Worm (Caenorhabditis elegans) whole organism, L4/young adult: ENCODE data around the gene T25D10.4.

Source experiments
- dao-5 ChIP-seq: sonication (generic microtip); optimal IDR thresholded peaks from 2 replicates; lab custom pipeline; 2016; ENCODE audit warnings: missing genotype, missing genetic modification characterization, moderate library complexity, missing compliant biosample characterization
- him-1 ChIP-seq: sonication (generic microtip); optimal IDR thresholded peaks from 2 replicates; lab custom pipeline; 2016; ENCODE audit warnings: missing genotype, missing genetic modification reagents, missing genetic modification characterization, missing compliant biosample characterization

DNA sequence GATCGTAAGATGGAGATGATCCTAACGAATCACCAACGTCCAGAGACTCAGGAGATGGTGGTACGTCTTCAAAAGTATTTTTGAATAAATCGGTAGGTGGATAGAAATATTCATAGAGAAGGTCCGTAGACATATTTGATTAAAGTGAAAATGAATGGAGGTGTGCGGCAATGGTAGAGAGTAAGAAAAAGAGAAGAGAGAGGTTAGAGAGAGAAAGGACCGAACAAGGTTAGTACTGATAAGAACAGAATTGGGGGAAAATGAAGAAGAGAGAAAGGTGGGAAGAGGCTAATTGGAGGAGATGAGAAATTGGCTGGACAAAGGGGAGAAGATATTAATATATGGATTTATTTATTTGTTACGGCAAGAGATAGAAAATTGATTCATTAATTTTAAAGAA lies 39.6 kb upstream of the T25D10.4 start, which contains the start of gene nhr-22:
- TF ChIP-seq him-1 (tag; lab: Kevin White, UChicago) (no peak), dao-5 (tag; lab: Kevin White, UChicago) (no peak)
